Fruit fly (Drosophila melanogaster) whole organism, pupa: ENCODE results near the gene XRCC1.
A peak's percentile ranks its signal among the peaks of the same experiment; 100 is the strongest.

Source experiments
- CG12605 ChIP-seq: fragments of 200-800 bp; sonication (Bioruptor generic); IDR thresholded peaks from 2 replicates; pipeline ENCODE4 v1.3.6; 2022; ENCODE audit warnings: missing biosample characterization, missing genetic modification characterization
- CG14655 ChIP-seq: fragments of 200-800 bp; sonication (Bioruptor generic); optimal IDR thresholded peaks from 3 replicates; lab custom pipeline; 2017; ENCODE audit warnings: mild to moderate bottlenecking, missing biosample characterization, missing genetic modification reagents, missing genetic modification characterization
- CG15710 ChIP-seq: fragments of 200-800 bp; sonication (Bioruptor generic); optimal IDR thresholded peaks from 2 replicates; lab custom pipeline; 2018; ENCODE audit warnings: missing biosample characterization, mild to moderate bottlenecking, missing genetic modification characterization, moderate library complexity
- CG17806 ChIP-seq: fragments of 200-800 bp; sonication (Bioruptor generic); optimal IDR thresholded peaks from 2 replicates; lab custom pipeline; 2018; ENCODE audit warnings: missing biosample characterization, mild to moderate bottlenecking, missing genetic modification characterization, moderate library complexity
- CG32121 ChIP-seq: fragments of 200-800 bp; sonication (Bioruptor generic); IDR thresholded peaks from 2 replicates; pipeline ENCODE4 v1.3.6; 2022; ENCODE audit warnings: missing biosample characterization, missing genetic modification characterization
- CG34367 ChIP-seq: fragments of 200-800 bp; sonication (Bioruptor generic); optimal IDR thresholded peaks from 2 replicates; lab custom pipeline; 2018; ENCODE audit warnings: missing biosample characterization, mild to moderate bottlenecking, missing genetic modification characterization
- CG4496 ChIP-seq: fragments of 200-800 bp; sonication (Bioruptor generic); IDR thresholded peaks from 3 replicates; pipeline ENCODE4 v1.3.6; 2022; ENCODE audit warnings: missing biosample characterization, missing genetic modification characterization
- CG8301 ChIP-seq: fragments of 200-800 bp; sonication (Bioruptor generic); optimal IDR thresholded peaks from 2 replicates; lab custom pipeline; 2018; ENCODE audit warnings: missing biosample characterization, mild to moderate bottlenecking, missing genetic modification characterization
- CG9948 ChIP-seq: fragments of 200-800 bp; sonication (Bioruptor generic); optimal IDR thresholded peaks from 2 replicates; lab custom pipeline; 2018; ENCODE audit warnings: missing biosample characterization, mild to moderate bottlenecking, missing genetic modification characterization, moderate library complexity
- D1 ChIP-seq: fragments of 200-800 bp; sonication (Bioruptor generic); optimal IDR thresholded peaks from 2 replicates; lab custom pipeline; 2018; ENCODE audit warnings: missing biosample characterization, mild to moderate bottlenecking, missing genetic modification characterization, moderate library complexity
- EcR ChIP-seq: fragments of 200-800 bp; sonication (Bioruptor generic); optimal IDR thresholded peaks from 3 replicates; lab custom pipeline; 2019; ENCODE audit warnings: missing biosample characterization, missing genetic modification characterization, mild to moderate bottlenecking, moderate library complexity, missing genetic modification reagents
- Ets98B ChIP-seq: fragments of 200-800 bp; sonication (Bioruptor generic); IDR thresholded peaks from 2 replicates; pipeline ENCODE4 v1.3.6; 2022; ENCODE audit warnings: missing biosample characterization, missing genetic modification characterization
- Snoo ChIP-seq: fragments of 200-800 bp; sonication (Bioruptor generic); optimal IDR thresholded peaks from 3 replicates; lab custom pipeline; 2017; ENCODE audit warnings: missing biosample characterization, mild to moderate bottlenecking, missing genetic modification characterization, inconsistent platforms
- fd96Ca ChIP-seq: fragments of 200-800 bp; sonication (Bioruptor generic); IDR thresholded peaks from 3 replicates; pipeline ENCODE4 v1.3.6; 2022; ENCODE audit warnings: missing biosample characterization, missing genetic modification characterization

- TF ChIP-seq CG4496 (GFP tag; lab: Robert Waterston, UW) (peak; percentile 31; the same call in 1 of the 3 replicates), CG14655 (GFP tag; lab: Kevin White, UChicago) (no peak), CG32121 (peak; percentile 28; the same call in 1 of the 2 replicates), EcR (GFP tag; lab: Kevin White, UChicago) (no peak), CG17806 (tag; lab: Kevin White, UChicago) (no peak), fd96Ca (peak; percentile 31; the same call in 1 of the 3 replicates), Ets98B (peak; percentile 29; the same call in 1 of the 2 replicates), CG15710 (tag; lab: Kevin White, UChicago) (no peak), CG34367 (no peak), CG9948 (tag; lab: Kevin White, UChicago) (no peak), CG8301 (no peak), D1 (no peak), CG12605 (no peak), Snoo (tag; lab: Kevin White, UChicago) (no peak)
Measured at dm6 chrX:5349899-5350575, 20.4 kb downstream of the XRCC1 start.
